Fruit fly (Drosophila melanogaster): Measurements from ENCODE around the gene vig.

The vig gene

dm6 chr2L:15057225-15058117 is 12.6 kb downstream of the vig start, which contains the start of gene ck (continued):
- TF ChIP-seq MBD-R2 (GFP tag; IDR thresholded peaks at IDR 0.05) (peak; percentile 57), Doc2 (GFP tag; IDR thresholded peaks at IDR 0.05) (no peak), CG6683 (GFP tag; optimal IDR thresholded peaks at IDR 0.05) (no peak), dysf (GFP tag; IDR thresholded peaks at IDR 0.05) (no peak), CG10147 (GFP tag; optimal IDR thresholded peaks at IDR 0.05) (no peak), Meics (GFP tag; optimal IDR thresholded peaks at IDR 0.05) (no peak), kni (GFP tag; optimal IDR thresholded peaks at IDR 0.05) (peak; percentile 69), zf30C (GFP tag; optimal IDR thresholded peaks at IDR 0.05) (no peak), CG10959 (GFP tag; IDR thresholded peaks at IDR 0.05) (no peak), ara (GFP tag; IDR thresholded peaks at IDR 0.05) (no peak), CG30403 (GFP tag; optimal IDR thresholded peaks at IDR 0.05) (no peak), NK7.1 (GFP tag; optimal IDR thresholded peaks at IDR 0.05) (no peak), CG13894 (tag; optimal IDR thresholded peaks at IDR 0.05) (peak; percentile 23), yki (optimal IDR thresholded peaks at IDR 0.05) (no peak), CG34376 (GFP tag; optimal IDR thresholded peaks at IDR 0.05) (peak; percentile 2), CG34422 (GFP tag; IDR thresholded peaks at IDR 0.05) (no peak), CG18476 (GFP tag; optimal IDR thresholded peaks at IDR 0.05) (no peak), CG17568 (GFP tag; optimal IDR thresholded peaks at IDR 0.05) (no peak), D19B (GFP tag; optimal IDR thresholded peaks at IDR 0.05) (no peak), da (GFP tag; optimal IDR thresholded peaks at IDR 0.05) (no peak), NFAT (GFP tag; IDR thresholded peaks at IDR 0.05) (no peak), ase (GFP tag; IDR thresholded peaks at IDR 0.05) (no peak), CG9215 (GFP tag; IDR thresholded peaks at IDR 0.05) (no peak), Oaz (GFP tag; IDR thresholded peaks at IDR 0.05) (no peak), Lhr (GFP tag; optimal IDR thresholded peaks at IDR 0.05) (peak; percentile 82), CG13775 (GFP tag; optimal IDR thresholded peaks at IDR 0.05) (no peak), cg (GFP tag; optimal IDR thresholded peaks at IDR 0.05) (peak; percentile 46), CG9609 (GFP tag; optimal IDR thresholded peaks at IDR 0.05) (no peak), run (tag; optimal IDR thresholded peaks at IDR 0.05) (no peak), eyg (GFP tag; optimal IDR thresholded peaks at IDR 0.05) (no peak), sisA (GFP tag; IDR thresholded peaks at IDR 0.05) (no peak), CG2875 (GFP tag; optimal IDR thresholded peaks at IDR 0.05) (no peak), cato (GFP tag; optimal IDR thresholded peaks at IDR 0.05; ENCODE audit: borderline replicate concordance) (no peak), CG1529 (GFP tag; optimal IDR thresholded peaks at IDR 0.05) (no peak), stc (GFP tag; IDR thresholded peaks at IDR 0.05) (peak; percentile 11; the same call in 1 of the 2 replicates), Xrp1 (GFP tag; IDR thresholded peaks at IDR 0.05) (no peak), al (GFP tag; IDR thresholded peaks at IDR 0.05) (no peak), gcm2 (GFP tag; optimal IDR thresholded peaks at IDR 0.05) (no peak), CG33213 (GFP tag; optimal IDR thresholded peaks at IDR 0.05) (peak; percentile 35), cwo (GFP tag; optimal IDR thresholded peaks at IDR 0.05) (no peak), toy (GFP tag; IDR thresholded peaks at IDR 0.05) (no peak), CG31224 (GFP tag; IDR thresholded peaks at IDR 0.05) (no peak), sr (GFP tag; IDR thresholded peaks at IDR 0.05) (no peak), pan (optimal IDR thresholded peaks at IDR 0.05) (no peak), pan (GFP tag; optimal IDR thresholded peaks at IDR 0.05 in 1 of 2, IDR thresholded peaks at IDR 0.05 in 1 of 2) (no peak), chinmo (GFP tag; IDR thresholded peaks at IDR 0.05; ENCODE audit: partially characterized antibody) (0 out of 4 replicates have a peak, but pooled peaks have one; percentile 14), amos (GFP tag; IDR thresholded peaks at IDR 0.05; ENCODE audit: partially characterized antibody) (peak; percentile 74), aop (GFP tag; IDR thresholded peaks at IDR 0.05) (no peak), CG30020 (tag; optimal IDR thresholded peaks at IDR 0.05) (peak; percentile 22), CG2889 (GFP tag; IDR thresholded peaks at IDR 0.05) (no peak), CG6175 (GFP tag; IDR thresholded peaks at IDR 0.05) (no peak)

All from whole organism, embryonic.